Worm (Caenorhabditis elegans) whole organism, early embryonic: ENCODE results near the gene zig-11.

ENCODE experiments used
- B0310.2 ChIP-seq: sonication (generic microtip); optimal IDR thresholded peaks from 2 replicates; lab custom pipeline; 2016; ENCODE audit warnings: mild to moderate bottlenecking, missing genetic modification characterization, missing compliant biosample characterization
- ama-1 ChIP-seq: fragments of 150-350 bp; optimal IDR thresholded peaks from 2 replicates; lab custom pipeline; 2014
- ceh-36 ChIP-seq: sonication (generic microtip); optimal IDR thresholded peaks from 2 replicates; lab custom pipeline; 2016; ENCODE audit warnings: missing genetic modification characterization, inconsistent platforms, missing compliant biosample characterization

ce11 chrV:1928473-1928872 is 35.7 kb upstream of the zig-11 start:
- TF ChIP-seq ama-1 (lab: Kevin White, UChicago) (no peak), B0310.2 (tag; lab: Kevin White, UChicago) (no peak), ceh-36 (tag; lab: Kevin White, UChicago) (no peak)
